Worm (Caenorhabditis elegans) whole organism, young adult: ENCODE measurements around the gene npr-3.

Experiments
- B0261.1 ChIP-seq: sonication (generic microtip); optimal IDR thresholded peaks from 2 replicates; lab custom pipeline; 2016; ENCODE audit warnings: mild to moderate bottlenecking, missing genetic modification characterization, moderate library complexity, missing compliant biosample characterization
- C06A6.2 ChIP-seq: fragments of 200-800 bp; sonication (Bioruptor generic); conservative IDR thresholded peaks from 2 replicates; pipeline ENCODE4 v1.3.6; 2022; ENCODE audit warnings: missing genetic modification characterization, missing compliant biosample characterization
- F37B4.10 ChIP-seq: fragments of 200-800 bp; sonication (Bioruptor generic); IDR thresholded peaks from 2 replicates; pipeline ENCODE4 v1.3.6; 2022; ENCODE audit warnings: missing genetic modification characterization, missing compliant biosample characterization
- F39B2.1 ChIP-seq: fragments of 200-800 bp; sonication (Bioruptor generic); IDR thresholded peaks from 2 replicates; pipeline ENCODE4 v1.3.6; 2022; ENCODE audit warnings: missing genetic modification reagents, missing genetic modification characterization, missing compliant biosample characterization
- F49E8.2 ChIP-seq: sonication (generic microtip); optimal IDR thresholded peaks from 3 replicates; lab custom pipeline; 2017; ENCODE audit warnings: missing genetic modification characterization, mild to moderate bottlenecking, missing compliant biosample characterization, antibody characterized with exemption, moderate library complexity; ENCODE audit not compliant: insufficient read depth
- K11D2.4 ChIP-seq: fragments of 200-800 bp; sonication (Bioruptor generic); IDR thresholded peaks from 2 replicates; pipeline ENCODE4 v1.3.6; 2022; ENCODE audit warnings: missing genetic modification reagents, missing genetic modification characterization, missing compliant biosample characterization
- Y53G8AR.9 ChIP-seq: fragments of 200-800 bp; sonication (Bioruptor generic); conservative IDR thresholded peaks from 2 replicates; pipeline ENCODE4 v1.3.6; 2022; ENCODE audit warnings: missing genetic modification reagents, missing genetic modification characterization, missing compliant biosample characterization
- Y67H2A.10 ChIP-seq: fragments of 200-800 bp; sonication (Bioruptor generic); conservative IDR thresholded peaks from 2 replicates; pipeline ENCODE4 v1.3.6; 2022; ENCODE audit warnings: missing genetic modification reagents, missing genetic modification characterization, missing compliant biosample characterization
- Y79H2A.3 ChIP-seq: fragments of 200-800 bp; sonication (Bioruptor generic); conservative IDR thresholded peaks from 2 replicates; pipeline ENCODE4 v1.3.6; 2022; ENCODE audit warnings: missing genetic modification reagents, missing genetic modification characterization, missing compliant biosample characterization
- akir-1 ChIP-seq: fragments of 200-800 bp; sonication (Bioruptor generic); optimal IDR thresholded peaks from 2 replicates; lab custom pipeline; 2018; ENCODE audit warnings: mild to moderate bottlenecking, missing genetic modification characterization, moderate library complexity, missing compliant biosample characterization
- aptf-3 ChIP-seq: fragments of 200-800 bp; sonication (Bioruptor generic); IDR thresholded peaks from 2 replicates; pipeline ENCODE4 v1.3.6; 2022; ENCODE audit warnings: missing genetic modification characterization, missing compliant biosample characterization
- attf-3 ChIP-seq: fragments of 200-800 bp; sonication (Bioruptor generic); conservative IDR thresholded peaks from 2 replicates; pipeline ENCODE4 v1.3.6; 2022; ENCODE audit warnings: missing genetic modification reagents, missing genetic modification characterization, missing compliant biosample characterization
- attf-6 ChIP-seq: fragments of 200-800 bp; sonication (Bioruptor generic); IDR thresholded peaks from 2 replicates; pipeline ENCODE4 v1.3.6; 2022; ENCODE audit warnings: missing genetic modification reagents, missing genetic modification characterization, missing compliant biosample characterization
- bed-2 ChIP-seq: fragments of 200-800 bp; sonication (Bioruptor generic); IDR thresholded peaks from 2 replicates; pipeline ENCODE4 v1.3.6; 2022; ENCODE audit warnings: missing genetic modification reagents, missing genetic modification characterization, missing compliant biosample characterization
- ceh-100 ChIP-seq: fragments of 200-800 bp; sonication (Bioruptor generic); IDR thresholded peaks from 2 replicates; pipeline ENCODE4 v1.3.6; 2022; ENCODE audit warnings: missing genetic modification reagents, missing genetic modification characterization, missing compliant biosample characterization
- ceh-27 ChIP-seq: fragments of 200-800 bp; sonication (Bioruptor generic); optimal IDR thresholded peaks from 2 replicates; lab custom pipeline; 2018; ENCODE audit warnings: mild to moderate bottlenecking, missing genetic modification characterization, moderate library complexity, missing compliant biosample characterization
- ceh-58 ChIP-seq: fragments of 200-800 bp; sonication (Bioruptor generic); IDR thresholded peaks from 2 replicates; pipeline ENCODE4 v1.3.6; 2022; ENCODE audit warnings: missing genetic modification characterization, missing compliant biosample characterization
- ceh-91 ChIP-seq: fragments of 200-800 bp; sonication (Bioruptor generic); IDR thresholded peaks from 2 replicates; pipeline ENCODE4 v1.3.6; 2022; ENCODE audit warnings: missing genetic modification reagents, missing genetic modification characterization, missing compliant biosample characterization
- die-1 ChIP-seq: sonication (generic microtip); optimal IDR thresholded peaks from 2 replicates; lab custom pipeline; 2016; ENCODE audit warnings: missing genotype, mild to moderate bottlenecking, missing genetic modification characterization, missing compliant biosample characterization
- egrh-3 ChIP-seq: fragments of 200-800 bp; sonication (Bioruptor generic); IDR thresholded peaks from 2 replicates; pipeline ENCODE4 v1.3.6; 2022; ENCODE audit warnings: missing genetic modification reagents, missing genetic modification characterization, missing compliant biosample characterization
- ekl-4 ChIP-seq: fragments of 200-800 bp; sonication (Bioruptor generic); IDR thresholded peaks from 2 replicates; pipeline ENCODE4 v1.3.6; 2022; ENCODE audit warnings: missing genetic modification reagents, missing genetic modification characterization, missing compliant biosample characterization
- hlh-12 ChIP-seq: sonication (generic microtip); optimal IDR thresholded peaks from 2 replicates; lab custom pipeline; 2016; ENCODE audit warnings: missing genetic modification characterization, missing compliant biosample characterization
- hlh-26 ChIP-seq: fragments of 200-800 bp; sonication (Bioruptor generic); conservative IDR thresholded peaks from 2 replicates; pipeline ENCODE4 v1.3.6; 2022; ENCODE audit warnings: missing genetic modification reagents, missing genetic modification characterization, missing compliant biosample characterization
- hrde-1 ChIP-seq: sonication (generic microtip); optimal IDR thresholded peaks from 2 replicates; lab custom pipeline; 2016; ENCODE audit warnings: missing genetic modification characterization, mild to moderate bottlenecking, missing compliant biosample characterization, moderate library complexity, missing genotype, missing genetic modification reagents, borderline replicate concordance
- hsf-1 ChIP-seq: fragments of 200-800 bp; sonication (Bioruptor generic); IDR thresholded peaks from 2 replicates; pipeline ENCODE4 v1.3.6; 2022; ENCODE audit warnings: missing genetic modification reagents, missing genetic modification characterization, missing compliant biosample characterization
- lin-40 ChIP-seq: sonication (generic microtip); optimal IDR thresholded peaks from 2 replicates; lab custom pipeline; 2016; ENCODE audit warnings: missing genetic modification characterization, mild to moderate bottlenecking, missing compliant biosample characterization, missing genotype, missing genetic modification reagents
- lin-54 ChIP-seq: fragments of 200-800 bp; sonication (Bioruptor generic); optimal IDR thresholded peaks from 2 replicates; lab custom pipeline; 2018; ENCODE audit warnings: mild to moderate bottlenecking, missing genetic modification characterization, missing compliant biosample characterization
- lir-1 ChIP-seq: fragments of 200-800 bp; sonication (Bioruptor generic); conservative IDR thresholded peaks from 2 replicates; pipeline ENCODE4 v1.3.6; 2022; ENCODE audit warnings: missing genetic modification reagents, missing genetic modification characterization, missing compliant biosample characterization
- madf-10 ChIP-seq: sonication (generic microtip); optimal IDR thresholded peaks from 2 replicates; lab custom pipeline; 2016; ENCODE audit warnings: mild to moderate bottlenecking, missing genetic modification characterization, missing compliant biosample characterization
- nfya-2 ChIP-seq: fragments of 200-800 bp; sonication (Bioruptor generic); IDR thresholded peaks from 2 replicates; pipeline ENCODE4 v1.3.6; 2022; ENCODE audit warnings: missing genetic modification reagents, missing genetic modification characterization, missing compliant biosample characterization
- nhr-120 ChIP-seq: fragments of 200-800 bp; sonication (Bioruptor generic); IDR thresholded peaks from 2 replicates; pipeline ENCODE4 v1.3.6; 2022; ENCODE audit warnings: missing genetic modification characterization, missing compliant biosample characterization
- nhr-179 ChIP-seq: sonication (generic microtip); optimal IDR thresholded peaks from 2 replicates; lab custom pipeline; 2016; ENCODE audit warnings: mild to moderate bottlenecking, missing genetic modification characterization, missing compliant biosample characterization
- pbrm-1 ChIP-seq: fragments of 200-800 bp; sonication (Bioruptor generic); IDR thresholded peaks from 2 replicates; pipeline ENCODE4 v1.3.6; 2022; ENCODE audit warnings: missing genetic modification reagents, missing genetic modification characterization, missing compliant biosample characterization
- rcor-1 ChIP-seq: fragments of 200-800 bp; sonication (Bioruptor generic); IDR thresholded peaks from 2 replicates; pipeline ENCODE4 v1.3.6; 2022; ENCODE audit warnings: missing genetic modification reagents, missing genetic modification characterization, missing compliant biosample characterization
- repo-1 ChIP-seq: sonication (generic microtip); optimal IDR thresholded peaks from 2 replicates; lab custom pipeline; 2017; ENCODE audit warnings: mild to moderate bottlenecking, missing genetic modification characterization, missing compliant biosample characterization
- rpc-1 ChIP-seq, 2 experiments: fragments of 150-350 bp in 1 of 2; sonication (generic microtip) in 1 of 2; optimal IDR thresholded peaks; 2 replicates each; lab custom pipeline; 2014 to 2018; ENCODE audit warnings: missing biosample characterization in 1 of 2, missing genetic modification characterization in 1 of 2, missing genetic modification reagents in 1 of 2, missing genotype in 1 of 2
- sdz-38 ChIP-seq: sonication (generic microtip); optimal IDR thresholded peaks from 2 replicates; lab custom pipeline; 2016; ENCODE audit warnings: missing genotype, missing genetic modification characterization, missing compliant biosample characterization
- snpc-4 ChIP-seq, 5 experiments: fragments of 150-350 bp in 1 of 5; sonication (generic microtip) in 4 of 5; optimal IDR thresholded peaks; 2 replicates each; lab custom pipeline; 2014 to 2018; ENCODE audit warnings: missing genetic modification characterization in 5 of 5, missing biosample characterization in 3 of 5, antibody characterized with exemption in 2 of 5, mild to moderate bottlenecking in 2 of 5, missing compliant biosample characterization in 2 of 5, missing genotype in 2 of 5, moderate library complexity in 2 of 5, missing genetic modification reagents in 1 of 5
- somi-1 ChIP-seq: fragments of 200-800 bp; sonication (Bioruptor generic); optimal IDR thresholded peaks from 2 replicates; lab custom pipeline; 2018; ENCODE audit warnings: mild to moderate bottlenecking, missing genetic modification characterization, missing compliant biosample characterization
- sptf-2 ChIP-seq: fragments of 200-800 bp; sonication (Bioruptor generic); optimal IDR thresholded peaks from 2 replicates; lab custom pipeline; 2018; ENCODE audit warnings: mild to moderate bottlenecking, missing genetic modification characterization, missing compliant biosample characterization
- unc-130 ChIP-seq: sonication (generic microtip); optimal IDR thresholded peaks from 2 replicates; lab custom pipeline; 2016; ENCODE audit warnings: missing genetic modification reagents, missing genetic modification characterization, missing compliant biosample characterization
- zim-3 ChIP-seq: sonication (generic microtip); optimal IDR thresholded peaks from 2 replicates; lab custom pipeline; 2017; ENCODE audit warnings: mild to moderate bottlenecking, missing genetic modification characterization, moderate library complexity, missing compliant biosample characterization
- ztf-18 ChIP-seq: sonication (generic microtip); optimal IDR thresholded peaks from 2 replicates; lab custom pipeline; 2016; ENCODE audit warnings: missing genotype, mild to moderate bottlenecking, missing genetic modification characterization, missing compliant biosample characterization
- ztf-25 ChIP-seq: fragments of 200-800 bp; sonication (Bioruptor generic); IDR thresholded peaks from 2 replicates; pipeline ENCODE4 v1.3.6; 2022; ENCODE audit warnings: missing genetic modification reagents, missing genetic modification characterization, missing compliant biosample characterization
- ztf-26 ChIP-seq: sonication (generic microtip); optimal IDR thresholded peaks from 2 replicates; lab custom pipeline; 2017; ENCODE audit warnings: missing genetic modification characterization, missing compliant biosample characterization

npr-3 gene

ce11 chrIV:11472023-11472422 lies 12.2 kb downstream of the npr-3 start (continued):
- TF ChIP-seq sptf-2 (GFP tag; lab: Kevin White, UChicago) = no peak
- TF ChIP-seq die-1 (tag; lab: Kevin White, UChicago) = no peak
- no peak for TF ChIP-seq Y79H2A.3 (GFP tag; lab: Robert Waterston, UW)

- TF ChIP-seq lin-54 (GFP tag; lab: Kevin White, UChicago) (peak; percentile 83), ztf-26 (tag; lab: Kevin White, UChicago) (peak; percentile 72), F39B2.1 (peak; percentile 40; the same call in 1 of the 2 replicates), Y53G8AR.9 (peak; percentile 86), snpc-4 (GFP tag; optimal IDR thresholded peaks at IDR 0.05; lab: Kevin White, UChicago) (peak; percentile 68), snpc-4 (tag; optimal IDR thresholded peaks at IDR 0.05; lab: Kevin White, UChicago) (peak; percentile 33 to 70 (median 64)), lir-1 (GFP tag; lab: Robert Waterston, UW) (no peak), Y67H2A.10 (GFP tag; lab: Robert Waterston, UW) (peak; percentile 69; the same call in 1 of the 2 replicates), ztf-18 (tag; lab: Kevin White, UChicago) (peak; percentile 83), nhr-179 (peak; percentile 68), F37B4.10 (GFP tag; lab: Robert Waterston, UW) (peak; percentile 95), hsf-1 (GFP tag; lab: Robert Waterston, UW) (peak; percentile 82), ztf-25 (GFP tag; lab: Robert Waterston, UW) (peak; percentile 98), lin-40 (tag; lab: Kevin White, UChicago) (peak; percentile 56), ceh-100 (peak; percentile 68), attf-3 (peak; percentile 72), attf-6 (GFP tag; lab: Robert Waterston, UW) (peak; percentile 84), pbrm-1 (peak; percentile 75; the same call in 1 of the 2 replicates), nhr-120 (peak; percentile 95), K11D2.4 (GFP tag; lab: Robert Waterston, UW) (peak; percentile 72; the same call in 1 of the 2 replicates), ceh-27 (GFP tag; lab: Kevin White, UChicago) (peak; percentile 90), hlh-12 (peak; percentile 62), rpc-1 (optimal IDR thresholded peaks at IDR 0.05; lab: Kevin White, UChicago) (peak; percentile 75), rpc-1 (tag; optimal IDR thresholded peaks at IDR 0.05; lab: Kevin White, UChicago) (peak; percentile 95), nfya-2 (GFP tag; lab: Robert Waterston, UW) (0 out of 2 replicates have a peak, but pooled peaks have one; percentile 75), hrde-1 (tag; lab: Kevin White, UChicago) (peak; percentile 92), zim-3 (tag; lab: Kevin White, UChicago) (peak; percentile 98), bed-2 (GFP tag; lab: Robert Waterston, UW) (peak; percentile 75), somi-1 (peak; percentile 79), sdz-38 (tag; lab: Kevin White, UChicago) (peak; percentile 69), Y79H2A.3 (GFP tag; lab: Robert Waterston, UW) (0 out of 2 replicates have a peak, but pooled peaks have one; percentile 45), F49E8.2 (tag; lab: Kevin White, UChicago) (peak; percentile 86), B0261.1 (peak; percentile 87), egrh-3 (GFP tag; lab: Robert Waterston, UW) (peak; percentile 50), aptf-3 (0 out of 2 replicates have a peak, but pooled peaks have one; percentile 15), ekl-4 (GFP tag; lab: Robert Waterston, UW) (peak; percentile 85), ceh-58 (GFP tag; lab: Robert Waterston, UW) (peak; percentile 92; the same call in 1 of the 2 replicates), akir-1 (GFP tag; lab: Kevin White, UChicago) (peak; percentile 72), C06A6.2 (GFP tag; lab: Robert Waterston, UW) (peak; percentile 46; the same call in 1 of the 2 replicates), unc-130 (peak; percentile 79), sptf-2 (GFP tag; lab: Kevin White, UChicago) (peak; percentile 97), repo-1 (tag; lab: Kevin White, UChicago) (peak; percentile 89), madf-10 (peak; percentile 79), rcor-1 (GFP tag; lab: Robert Waterston, UW) (peak; percentile 86), ceh-91 (GFP tag; lab: Robert Waterston, UW) (peak; percentile 59; the same call in 1 of the 2 replicates), hlh-26 (no peak)
Measured at ce11 chrIV:11474067-11474466, 14.3 kb downstream of the npr-3 start.
